Fruit fly (Drosophila melanogaster): Measurements from ENCODE around the gene VhaPPA1-2.

The VhaPPA1-2 gene

dm6 chr3R:14880861-14881260 is 19.2 kb downstream of the VhaPPA1-2 start:
- TF ChIP-seq pan (optimal IDR thresholded peaks at IDR 0.05), result no peak
- no peak for TF ChIP-seq psq (optimal IDR thresholded peaks at IDR 0.05)
- TF ChIP-seq EcR (GFP tag; optimal IDR thresholded peaks at IDR 0.05), result no peak
- TF ChIP-seq CG8478 (optimal IDR thresholded peaks at IDR 0.05), result no peak
- TF ChIP-seq Dll (optimal IDR thresholded peaks at IDR 0.05), result no peak
- TF ChIP-seq usp (GFP tag; optimal IDR thresholded peaks at IDR 0.05), result no peak

- TF ChIP-seq Dll (optimal IDR thresholded peaks at IDR 0.05) (no peak), usp (GFP tag; optimal IDR thresholded peaks at IDR 0.05) (no peak), psq (optimal IDR thresholded peaks at IDR 0.05) (no peak), EcR (GFP tag; optimal IDR thresholded peaks at IDR 0.05) (no peak), CG8478 (optimal IDR thresholded peaks at IDR 0.05) (no peak), pan (optimal IDR thresholded peaks at IDR 0.05) (no peak)
These were observed 20.7 kb downstream of the VhaPPA1-2 start, which contains the start of gene CG3631 for dm6 chr3R:14879207-14879863. Gene CG3631 (plus strand): TSS chr3R:14879457.

dm6 chr3R:14878145-14878544 is 21.9 kb downstream of the VhaPPA1-2 start:
- TF ChIP-seq Dll (optimal IDR thresholded peaks at IDR 0.05) (no peak), pan (optimal IDR thresholded peaks at IDR 0.05) (no peak), CG8478 (optimal IDR thresholded peaks at IDR 0.05) (no peak), EcR (GFP tag; optimal IDR thresholded peaks at IDR 0.05) (no peak), psq (optimal IDR thresholded peaks at IDR 0.05) (no peak)

dm6 chr3R:14875965-14876331 is 24.1 kb downstream of the VhaPPA1-2 start:
- TF ChIP-seq usp (GFP tag; optimal IDR thresholded peaks at IDR 0.05), result no peak
- TF ChIP-seq pan (optimal IDR thresholded peaks at IDR 0.05), result no peak
- no peak for TF ChIP-seq psq (optimal IDR thresholded peaks at IDR 0.05)
- no peak for TF ChIP-seq EcR (GFP tag; optimal IDR thresholded peaks at IDR 0.05)
- no peak for TF ChIP-seq CG8478 (optimal IDR thresholded peaks at IDR 0.05)
- no peak for TF ChIP-seq Dll (optimal IDR thresholded peaks at IDR 0.05)

dm6 chr3R:14875274-14875964 is 24.7 kb downstream of the VhaPPA1-2 start, which contains the start of gene btsz:
Gene btsz (minus strand): TSS chr3R:14875488.
- no peak for TF ChIP-seq usp (GFP tag; optimal IDR thresholded peaks at IDR 0.05)
- no peak for TF ChIP-seq Dll (optimal IDR thresholded peaks at IDR 0.05)
- no peak for TF ChIP-seq psq (optimal IDR thresholded peaks at IDR 0.05)
- no peak for TF ChIP-seq EcR (GFP tag; optimal IDR thresholded peaks at IDR 0.05)
- TF ChIP-seq CG8478 (optimal IDR thresholded peaks at IDR 0.05), result no peak
- TF ChIP-seq pan (optimal IDR thresholded peaks at IDR 0.05), result no peak

- TF ChIP-seq EcR (GFP tag; optimal IDR thresholded peaks at IDR 0.05), result no peak
- no peak for TF ChIP-seq usp (GFP tag; optimal IDR thresholded peaks at IDR 0.05)
- TF ChIP-seq pan (optimal IDR thresholded peaks at IDR 0.05), result no peak
- no peak for TF ChIP-seq Dll (optimal IDR thresholded peaks at IDR 0.05)
- no peak for TF ChIP-seq psq (optimal IDR thresholded peaks at IDR 0.05)
- TF ChIP-seq CG8478 (optimal IDR thresholded peaks at IDR 0.05), result no peak
These were observed 26.7 kb downstream of the VhaPPA1-2 start for dm6 chr3R:14873345-14873744.

- TF ChIP-seq usp (GFP tag; optimal IDR thresholded peaks at IDR 0.05), result no peak
- no peak for TF ChIP-seq EcR (GFP tag; optimal IDR thresholded peaks at IDR 0.05)
- no peak for TF ChIP-seq pan (optimal IDR thresholded peaks at IDR 0.05)
- TF ChIP-seq Dll (optimal IDR thresholded peaks at IDR 0.05), result no peak
- no peak for TF ChIP-seq CG8478 (optimal IDR thresholded peaks at IDR 0.05)
- TF ChIP-seq psq (optimal IDR thresholded peaks at IDR 0.05), result no peak
These were observed 35.3 kb downstream of the VhaPPA1-2 start for dm6 chr3R:14864819-14865218.

- no peak for TF ChIP-seq psq (optimal IDR thresholded peaks at IDR 0.05)
- TF ChIP-seq usp (GFP tag; optimal IDR thresholded peaks at IDR 0.05), result no peak
- no peak for TF ChIP-seq pan (optimal IDR thresholded peaks at IDR 0.05)
- peak; percentile 56 for TF ChIP-seq Dll (optimal IDR thresholded peaks at IDR 0.05)
- no peak for TF ChIP-seq EcR (GFP tag; optimal IDR thresholded peaks at IDR 0.05)
- no peak for TF ChIP-seq CG8478 (optimal IDR thresholded peaks at IDR 0.05)
These were observed 46.3 kb downstream of the VhaPPA1-2 start for dm6 chr3R:14853767-14854191.

- TF ChIP-seq Dll (optimal IDR thresholded peaks at IDR 0.05), result no peak
These were observed 47.5 kb downstream of the VhaPPA1-2 start for dm6 chr3R:14852610-14853009.
